Worm (Caenorhabditis elegans) whole organism, L2 larva: ENCODE results near the gene srbc-16.
A peak's percentile ranks its signal among the peaks of the same experiment; 100 is the strongest.

Experiments used
- C34F6.9 ChIP-seq: fragments of 150-350 bp; optimal IDR thresholded peaks from 2 replicates; lab custom pipeline; 2014; ENCODE audit warnings: missing biosample characterization, missing genetic modification characterization
- F13H6.1 ChIP-seq: sonication (generic microtip); optimal IDR thresholded peaks from 2 replicates; lab custom pipeline; 2016; ENCODE audit warnings: missing genetic modification characterization, missing compliant biosample characterization
- Y55F3AM.14 ChIP-seq: fragments of 200-800 bp; sonication (Bioruptor generic); optimal IDR thresholded peaks from 2 replicates; lab custom pipeline; 2018; ENCODE audit warnings: mild to moderate bottlenecking, missing genetic modification characterization, missing compliant biosample characterization
- ZK546.5 ChIP-seq: sonication (generic microtip); optimal IDR thresholded peaks from 2 replicates; lab custom pipeline; 2017; ENCODE audit warnings: missing biosample characterization, missing genetic modification characterization
- alr-1 ChIP-seq: fragments of 150-350 bp; optimal IDR thresholded peaks from 2 replicates; lab custom pipeline; 2014; ENCODE audit warnings: missing biosample characterization, missing genetic modification characterization
- aly-2 ChIP-seq: fragments of 150-350 bp; optimal IDR thresholded peaks from 2 replicates; lab custom pipeline; 2014; ENCODE audit warnings: missing biosample characterization, missing genetic modification characterization
- blmp-1 ChIP-seq: sonication (generic microtip); optimal IDR thresholded peaks from 2 replicates; lab custom pipeline; 2017; ENCODE audit warnings: missing genetic modification characterization, mild to moderate bottlenecking, missing compliant biosample characterization, antibody characterized with exemption, moderate library complexity; ENCODE audit not compliant: insufficient read depth
- ceh-16 ChIP-seq: fragments of 150-350 bp; optimal IDR thresholded peaks from 2 replicates; lab custom pipeline; 2014; ENCODE audit warnings: missing biosample characterization, missing genetic modification characterization
- ceh-82 ChIP-seq: fragments of 150-350 bp; optimal IDR thresholded peaks from 2 replicates; lab custom pipeline; 2014; ENCODE audit warnings: missing biosample characterization, missing genetic modification characterization
- crh-2 ChIP-seq: sonication (generic microtip); optimal IDR thresholded peaks from 2 replicates; lab custom pipeline; 2017; ENCODE audit warnings: missing biosample characterization, missing genetic modification characterization
- dmd-4 ChIP-seq: sonication (generic microtip); optimal IDR thresholded peaks from 2 replicates; lab custom pipeline; 2017; ENCODE audit warnings: missing biosample characterization, missing genetic modification characterization
- elt-1 ChIP-seq: fragments of 150-350 bp; optimal IDR thresholded peaks from 2 replicates; lab custom pipeline; 2014; ENCODE audit warnings: missing biosample characterization, missing genetic modification characterization
- elt-3 ChIP-seq: sonication (generic microtip); optimal IDR thresholded peaks from 2 replicates; lab custom pipeline; 2017; ENCODE audit warnings: missing biosample characterization, missing genetic modification characterization
- fos-1 ChIP-seq: fragments of 150-350 bp; optimal IDR thresholded peaks from 2 replicates; lab custom pipeline; 2014; ENCODE audit warnings: missing biosample characterization, missing genetic modification characterization
- gmeb-1 ChIP-seq: fragments of 150-350 bp; optimal IDR thresholded peaks from 2 replicates; lab custom pipeline; 2014; ENCODE audit warnings: missing biosample characterization, missing genetic modification characterization
- lin-11 ChIP-seq: fragments of 150-350 bp; sonication (generic microtip); optimal IDR thresholded peaks from 2 replicates; lab custom pipeline; 2014; ENCODE audit warnings: missing biosample characterization, missing genetic modification characterization, inconsistent platforms, mixed read lengths
- lin-13 ChIP-seq: fragments of 150-350 bp; optimal IDR thresholded peaks from 2 replicates; lab custom pipeline; 2014; ENCODE audit warnings: missing biosample characterization, missing genetic modification reagents, missing genetic modification characterization
- lsy-2 ChIP-seq, 2 experiments: fragments of 150-350 bp in 1 of 2; sonication (generic microtip) in 1 of 2; optimal IDR thresholded peaks; 2 replicates each; lab custom pipeline; 2014 to 2017; ENCODE audit warnings: missing biosample characterization in 2 of 2, missing genetic modification characterization in 2 of 2
- mab-5 ChIP-seq: fragments of 150-350 bp; optimal IDR thresholded peaks from 2 replicates; lab custom pipeline; 2014; ENCODE audit warnings: missing biosample characterization, missing genetic modification characterization
- mdl-1 ChIP-seq, 2 experiments: fragments of 150-350 bp in 1 of 2; sonication (generic microtip) in 1 of 2; optimal IDR thresholded peaks; 2 replicates each; lab custom pipeline; 2017; ENCODE audit warnings: missing biosample characterization in 2 of 2, missing genetic modification characterization in 2 of 2
- nhr-10 ChIP-seq: sonication (generic microtip); optimal IDR thresholded peaks from 2 replicates; lab custom pipeline; 2017; ENCODE audit warnings: missing biosample characterization, missing genetic modification characterization
- nhr-11 ChIP-seq: fragments of 150-350 bp; optimal IDR thresholded peaks from 2 replicates; lab custom pipeline; 2014; ENCODE audit warnings: missing biosample characterization, missing genetic modification characterization
- nhr-12 ChIP-seq: fragments of 150-350 bp; optimal IDR thresholded peaks from 2 replicates; lab custom pipeline; 2014; ENCODE audit warnings: missing biosample characterization, missing genetic modification characterization
- nhr-129 ChIP-seq: fragments of 150-350 bp; optimal IDR thresholded peaks from 2 replicates; lab custom pipeline; 2014; ENCODE audit warnings: missing biosample characterization, missing genetic modification characterization
- nhr-21 ChIP-seq: fragments of 150-350 bp; optimal IDR thresholded peaks from 2 replicates; lab custom pipeline; 2014; ENCODE audit warnings: missing biosample characterization, missing genetic modification characterization
- nhr-237 ChIP-seq: fragments of 150-350 bp; optimal IDR thresholded peaks from 2 replicates; lab custom pipeline; 2014; ENCODE audit warnings: missing biosample characterization, missing genetic modification characterization
- nhr-25 ChIP-seq: fragments of 150-350 bp; sonication (generic microtip); optimal IDR thresholded peaks from 3 replicates; lab custom pipeline; 2014; ENCODE audit warnings: missing biosample characterization, missing genetic modification characterization
- nhr-6 ChIP-seq: fragments of 150-350 bp; optimal IDR thresholded peaks from 2 replicates; lab custom pipeline; 2014; ENCODE audit warnings: missing biosample characterization, missing genetic modification characterization
- nhr-77 ChIP-seq: fragments of 150-350 bp; optimal IDR thresholded peaks from 2 replicates; lab custom pipeline; 2014; ENCODE audit warnings: missing biosample characterization, missing genetic modification characterization
- peb-1 ChIP-seq: fragments of 150-350 bp; optimal IDR thresholded peaks from 2 replicates; lab custom pipeline; 2014; ENCODE audit warnings: missing biosample characterization, missing genetic modification characterization
- sem-4 ChIP-seq: fragments of 150-350 bp; optimal IDR thresholded peaks from 2 replicates; lab custom pipeline; 2014; ENCODE audit warnings: missing biosample characterization, missing genetic modification reagents, missing genetic modification characterization
- skn-1 ChIP-seq: sonication (generic microtip); optimal IDR thresholded peaks from 2 replicates; lab custom pipeline; 2017; ENCODE audit warnings: missing biosample characterization, missing genetic modification characterization
- sma-9 ChIP-seq, 2 experiments: fragments of 150-350 bp in 1 of 2; sonication (generic microtip) in 1 of 2; optimal IDR thresholded peaks; 2 replicates each; lab custom pipeline; 2014 to 2016; ENCODE audit warnings: missing genetic modification characterization in 2 of 2, mild to moderate bottlenecking in 1 of 2, missing biosample characterization in 1 of 2, missing compliant biosample characterization in 1 of 2, missing genetic modification reagents in 1 of 2, moderate library complexity in 1 of 2
- unc-39 ChIP-seq: fragments of 150-350 bp; optimal IDR thresholded peaks from 2 replicates; lab custom pipeline; 2014; ENCODE audit warnings: missing biosample characterization, missing genetic modification characterization
- unc-55 ChIP-seq: fragments of 150-350 bp; sonication (generic microtip); optimal IDR thresholded peaks from 3 replicates; lab custom pipeline; 2014; ENCODE audit warnings: missing biosample characterization, missing genetic modification reagents, missing genetic modification characterization
- zag-1 ChIP-seq: fragments of 150-350 bp; optimal IDR thresholded peaks from 2 replicates; lab custom pipeline; 2014; ENCODE audit warnings: missing biosample characterization, missing genetic modification characterization
- ztf-1 ChIP-seq: fragments of 200-800 bp; sonication (Bioruptor generic); conservative IDR thresholded peaks from 2 replicates; pipeline ENCODE4 v1.3.6; 2022; ENCODE audit warnings: missing genetic modification characterization, missing compliant biosample characterization
- ztf-11 ChIP-seq: sonication (generic microtip); optimal IDR thresholded peaks from 2 replicates; lab custom pipeline; 2017; ENCODE audit warnings: missing biosample characterization, missing genetic modification characterization
- ztf-4 ChIP-seq: fragments of 150-350 bp; optimal IDR thresholded peaks from 2 replicates; lab custom pipeline; 2014; ENCODE audit warnings: missing biosample characterization, missing genetic modification characterization

srbc-16 gene

DNA sequence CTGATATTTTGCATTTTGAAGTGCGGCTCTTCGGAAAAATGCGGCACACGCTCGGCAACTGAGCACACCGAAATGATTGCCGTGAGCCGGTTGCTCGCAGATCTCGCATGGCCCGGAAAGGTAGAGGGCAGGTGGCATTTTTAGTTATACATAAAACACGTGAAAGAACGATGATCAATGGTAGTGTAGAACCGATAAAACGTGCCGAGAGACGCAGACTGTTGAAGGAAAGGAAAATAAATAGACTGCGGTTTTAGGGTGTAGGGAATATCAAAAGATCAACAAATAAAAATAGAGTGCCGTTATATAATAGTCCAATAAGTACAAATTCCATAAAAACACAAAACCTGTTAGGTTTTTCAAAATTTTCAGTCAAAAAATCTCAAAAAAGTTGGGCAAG, 30.1 kb downstream of the srbc-16 start, which contains the start of gene nhr-133:
Gene nhr-133, minus strand, starts transcription at position 183 of the 400 bp plus-strand sequence.
- peak; percentile 3 for TF ChIP-seq F13H6.1 (tag; lab: Kevin White, UChicago)
- TF ChIP-seq crh-2 = peak; percentile 38
- no peak for TF ChIP-seq nhr-237 (tag; lab: Kevin White, UChicago)
- peak; percentile 7 for TF ChIP-seq nhr-129 (tag; lab: Kevin White, UChicago)
- TF ChIP-seq C34F6.9 (tag; lab: Kevin White, UChicago) = no peak
- peak; percentile 73 for TF ChIP-seq sma-9 (GFP tag; optimal IDR thresholded peaks at IDR 0.05; lab: Kevin White, UChicago)
- no peak for TF ChIP-seq sma-9 (tag; optimal IDR thresholded peaks at IDR 0.05; lab: Kevin White, UChicago)
- peak; percentile 23 for TF ChIP-seq fos-1
- no peak for TF ChIP-seq nhr-6
- TF ChIP-seq unc-39 = no peak
- no peak for TF ChIP-seq elt-1 (tag; lab: Kevin White, UChicago)

- peak; percentile 35 for TF ChIP-seq sma-9 (GFP tag; optimal IDR thresholded peaks at IDR 0.05; lab: Kevin White, UChicago)
- TF ChIP-seq sma-9 (tag; optimal IDR thresholded peaks at IDR 0.05; lab: Kevin White, UChicago) = no peak
- no peak for TF ChIP-seq lin-13 (GFP tag; lab: Kevin White, UChicago)
- TF ChIP-seq Y55F3AM.14 = no peak
- no peak for TF ChIP-seq F13H6.1 (tag; lab: Kevin White, UChicago)
- TF ChIP-seq lin-11 (tag; lab: Kevin White, UChicago) = no peak
- no peak for TF ChIP-seq nhr-6
- TF ChIP-seq alr-1 = no peak
- TF ChIP-seq fos-1 = peak; percentile 56
- TF ChIP-seq crh-2 = no peak
- no peak for TF ChIP-seq peb-1 (tag; lab: Kevin White, UChicago)
- TF ChIP-seq aly-2 (tag; lab: Kevin White, UChicago) = no peak
- TF ChIP-seq gmeb-1 (tag; lab: Kevin White, UChicago) = peak; percentile 2
- TF ChIP-seq nhr-21 = no peak
- no peak for TF ChIP-seq unc-39
- no peak for TF ChIP-seq nhr-25
- no peak for TF ChIP-seq ZK546.5 (tag; lab: Kevin White, UChicago)
- TF ChIP-seq unc-55 = peak; percentile 30
- no peak for TF ChIP-seq elt-3
- no peak for TF ChIP-seq ztf-4 (tag; lab: Kevin White, UChicago)
- no peak for TF ChIP-seq nhr-11 (tag; lab: Kevin White, UChicago)
- no peak for TF ChIP-seq blmp-1 (tag; lab: Kevin White, UChicago)
- TF ChIP-seq nhr-77 = no peak
- TF ChIP-seq skn-1 = no peak
- TF ChIP-seq elt-1 (tag; lab: Kevin White, UChicago) = no peak
- TF ChIP-seq dmd-4 = no peak
- no peak for TF ChIP-seq ztf-1 (GFP tag; lab: Robert Waterston, UW)
- no peak for TF ChIP-seq C34F6.9 (tag; lab: Kevin White, UChicago)
- TF ChIP-seq ceh-82 = no peak
- TF ChIP-seq nhr-237 (tag; lab: Kevin White, UChicago) = no peak
- no peak for TF ChIP-seq nhr-12 (tag; lab: Kevin White, UChicago)
- TF ChIP-seq nhr-10 (tag; lab: Kevin White, UChicago) = no peak
- no peak for TF ChIP-seq mab-5
- TF ChIP-seq lsy-2 (tag; optimal IDR thresholded peaks at IDR 0.05; lab: Kevin White, UChicago) = peak in 1 of 2 experiments; percentile 21
These were observed 32.7 kb downstream of the srbc-16 start, which contains the start of gene nhr-184 for ce11 chrV:2214428-2215038. Gene nhr-184 (minus strand): TSS chrV:2214478.

DNA sequence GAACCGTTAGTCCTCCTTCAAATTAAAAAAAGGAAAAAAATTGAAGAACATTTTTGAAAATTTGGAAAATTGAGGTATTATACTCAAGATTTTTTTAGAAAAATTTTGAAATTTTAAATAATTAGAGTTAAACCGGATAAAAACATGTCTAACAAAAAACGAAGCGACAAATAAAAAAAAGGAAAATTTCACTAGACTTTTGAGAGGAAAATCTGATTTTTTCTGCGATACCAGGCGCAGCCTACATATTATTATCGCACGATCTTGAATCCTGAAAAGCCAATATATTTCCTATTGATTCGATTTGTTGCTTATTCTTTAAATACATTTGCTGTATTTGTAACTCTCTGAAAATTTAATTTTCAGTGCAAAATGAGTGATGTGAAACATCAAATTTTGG, 33.5 kb downstream of the srbc-16 start, which contains the start of gene nstp-8:
Gene nstp-8, plus strand, starts transcription at position 301 of the 400 bp plus-strand sequence.
- TF ChIP-seq F13H6.1 (tag; lab: Kevin White, UChicago) = no peak
- no peak for TF ChIP-seq ceh-16 (tag; lab: Kevin White, UChicago)
- TF ChIP-seq nhr-11 (tag; lab: Kevin White, UChicago) = no peak
- no peak for TF ChIP-seq zag-1 (tag; lab: Kevin White, UChicago)

DNA sequence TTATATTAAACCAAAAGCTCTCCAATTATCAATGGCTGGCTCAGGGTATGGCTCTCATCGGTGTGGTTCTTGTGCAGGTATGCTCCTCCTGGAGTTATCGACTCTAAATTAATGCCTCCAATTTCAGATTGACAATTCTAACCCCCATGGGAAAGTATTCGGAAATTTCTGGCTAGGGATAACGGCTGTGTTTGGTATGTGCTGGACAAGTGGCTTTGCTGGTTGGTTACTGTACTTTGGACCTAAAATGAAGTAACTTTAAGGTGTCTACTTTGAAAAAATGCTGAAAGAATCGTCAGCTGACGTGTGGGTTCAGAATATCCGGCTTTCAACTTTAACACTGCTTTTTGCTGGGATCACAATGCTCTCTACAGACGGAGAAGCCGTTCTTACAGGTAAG, 35.1 kb downstream of the srbc-16 start:
- TF ChIP-seq ZK546.5 (tag; lab: Kevin White, UChicago) (no peak), ztf-11 (tag; lab: Kevin White, UChicago) (no peak), Y55F3AM.14 (no peak), sma-9 (GFP tag; optimal IDR thresholded peaks at IDR 0.05; lab: Kevin White, UChicago) (no peak), sma-9 (tag; optimal IDR thresholded peaks at IDR 0.05; lab: Kevin White, UChicago) (no peak), sem-4 (tag; lab: Kevin White, UChicago) (no peak), fos-1 (no peak), ztf-1 (GFP tag; lab: Robert Waterston, UW) (no peak), blmp-1 (tag; lab: Kevin White, UChicago) (no peak), crh-2 (no peak), aly-2 (tag; lab: Kevin White, UChicago) (no peak), mdl-1 (tag; optimal IDR thresholded peaks at IDR 0.05; lab: Kevin White, UChicago) (no peak), nhr-25 (no peak), unc-55 (no peak), nhr-21 (no peak), F13H6.1 (tag; lab: Kevin White, UChicago) (no peak)
